Worm (Caenorhabditis elegans): Measurements from ENCODE around the gene Y53F4B.23.

DNA sequence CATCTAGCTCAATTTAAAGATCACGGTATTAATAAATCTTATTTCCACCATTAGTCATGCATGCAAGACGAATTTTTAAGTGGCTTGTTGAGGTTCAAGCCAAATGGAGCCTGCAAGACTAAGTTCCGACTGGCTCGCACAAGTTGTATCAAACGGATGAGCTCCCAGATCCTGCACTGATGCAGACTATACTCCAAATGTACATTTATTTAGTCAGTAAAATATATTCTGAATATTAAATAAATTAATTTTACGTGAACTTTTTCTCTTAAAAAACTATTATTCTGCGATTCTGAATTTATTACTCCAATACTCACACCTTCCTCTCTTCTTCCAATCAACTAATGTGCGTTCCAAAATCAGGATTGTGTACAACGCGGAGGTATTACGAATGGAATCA, 51.3 kb downstream of the Y53F4B.23 start, which contains the start of gene Y53F4B.36:
- TF ChIP-seq hmg-4 (GFP tag; optimal IDR thresholded peaks at IDR 0.05) (no peak), scrt-1 (GFP tag; IDR thresholded peaks at IDR 0.05) (no peak), ama-1 (optimal IDR thresholded peaks at IDR 0.05) (no peak)

Measured in whole organism, early embryonic.